Worm (Caenorhabditis elegans) whole organism, L1 larva: ENCODE data around the gene wdfy-2.

Source experiments
- C04F5.9 ChIP-seq: sonication (generic microtip); optimal IDR thresholded peaks from 2 replicates; lab custom pipeline; 2016; ENCODE audit warnings: missing genetic modification characterization, missing compliant biosample characterization
- C34B4.2 ChIP-seq: sonication (generic microtip); optimal IDR thresholded peaks from 2 replicates; lab custom pipeline; 2017; ENCODE audit warnings: mild to moderate bottlenecking, missing genetic modification characterization, missing compliant biosample characterization
- F16B12.6 ChIP-seq: fragments of 150-350 bp; optimal IDR thresholded peaks from 2 replicates; lab custom pipeline; 2014; ENCODE audit warnings: missing biosample characterization, missing genetic modification characterization
- alr-1 ChIP-seq: fragments of 200-800 bp; sonication (Bioruptor generic); optimal IDR thresholded peaks from 2 replicates; lab custom pipeline; 2018; ENCODE audit warnings: borderline replicate concordance, mild to moderate bottlenecking, missing genetic modification characterization, missing compliant biosample characterization
- aly-2 ChIP-seq: fragments of 150-350 bp; optimal IDR thresholded peaks from 2 replicates; lab custom pipeline; 2014; ENCODE audit warnings: missing biosample characterization, missing genetic modification characterization
- ama-1 ChIP-seq: fragments of 150-350 bp; optimal IDR thresholded peaks from 2 replicates; lab custom pipeline; 2014
- ceh-8 ChIP-seq: fragments of 200-800 bp; sonication (Bioruptor generic); optimal IDR thresholded peaks from 2 replicates; lab custom pipeline; 2018; ENCODE audit warnings: mild to moderate bottlenecking, missing genetic modification characterization, moderate library complexity, missing compliant biosample characterization
- ceh-82 ChIP-seq, 3 experiments: fragments of 150-350 bp in 1 of 3; sonication (generic microtip) in 2 of 3; optimal IDR thresholded peaks; 2 replicates each; lab custom pipeline; 2014 to 2017; ENCODE audit warnings: missing biosample characterization in 3 of 3, missing genetic modification characterization in 3 of 3
- ceh-90 ChIP-seq: sonication (generic microtip); optimal IDR thresholded peaks from 2 replicates; lab custom pipeline; 2016; ENCODE audit warnings: missing genetic modification characterization, missing compliant biosample characterization
- ces-1 ChIP-seq: fragments of 150-350 bp; optimal IDR thresholded peaks from 2 replicates; lab custom pipeline; 2014; ENCODE audit warnings: missing biosample characterization, missing genetic modification reagents, missing genetic modification characterization
- dpl-1 ChIP-seq, 3 experiments: fragments of 150-350 bp in 2 of 3; sonication (generic microtip) in 1 of 3; optimal IDR thresholded peaks; 2 replicates each; lab custom pipeline; 2014 to 2017; ENCODE audit warnings: missing biosample characterization in 3 of 3, missing genetic modification characterization in 3 of 3, missing genetic modification reagents in 3 of 3
- dsc-1 ChIP-seq: sonication (generic microtip); optimal IDR thresholded peaks from 2 replicates; lab custom pipeline; 2016; ENCODE audit warnings: mild to moderate bottlenecking, missing genetic modification characterization, missing compliant biosample characterization
- efl-3 ChIP-seq: fragments of 200-800 bp; sonication (Bioruptor generic); optimal IDR thresholded peaks from 2 replicates; lab custom pipeline; 2018; ENCODE audit warnings: mild to moderate bottlenecking, missing genetic modification characterization, missing compliant biosample characterization
- egl-13 ChIP-seq: sonication (generic microtip); optimal IDR thresholded peaks from 2 replicates; lab custom pipeline; 2016; ENCODE audit warnings: missing genotype, missing genetic modification reagents, missing genetic modification characterization, missing compliant biosample characterization
- elt-2 ChIP-seq: sonication (generic microtip); optimal IDR thresholded peaks from 2 replicates; lab custom pipeline; 2016; ENCODE audit warnings: missing genetic modification characterization, mild to moderate bottlenecking, inconsistent platforms, missing compliant biosample characterization, missing genetic modification reagents
- elt-3 ChIP-seq, 6 experiments: fragments of 150-350 bp in 1 of 6; sonication (generic microtip); optimal IDR thresholded peaks; 2 replicates each; lab custom pipeline; 2017 to 2018; ENCODE audit warnings: missing biosample characterization in 6 of 6, missing genetic modification characterization in 6 of 6, inconsistent platforms in 1 of 6
- fkh-8 ChIP-seq: sonication (generic microtip); optimal IDR thresholded peaks from 2 replicates; lab custom pipeline; 2016; ENCODE audit warnings: mild to moderate bottlenecking, missing genetic modification characterization, missing compliant biosample characterization
- hlh-17 ChIP-seq: fragments of 200-800 bp; sonication (Bioruptor generic); optimal IDR thresholded peaks from 2 replicates; lab custom pipeline; 2018; ENCODE audit warnings: missing genetic modification characterization, mild to moderate bottlenecking, missing compliant biosample characterization, moderate library complexity, borderline replicate concordance
- hpl-2 ChIP-seq: fragments of 150-350 bp; optimal IDR thresholded peaks from 2 replicates; lab custom pipeline; 2014; ENCODE audit warnings: missing biosample characterization, missing genetic modification reagents, missing genetic modification characterization
- isw-1 ChIP-seq: fragments of 200-800 bp; sonication (Bioruptor generic); IDR thresholded peaks from 2 replicates; pipeline ENCODE4 v1.3.6; 2022; ENCODE audit warnings: missing genetic modification characterization, missing compliant biosample characterization
- jun-1 ChIP-seq: fragments of 150-350 bp; optimal IDR thresholded peaks from 2 replicates; lab custom pipeline; 2014; ENCODE audit warnings: missing biosample characterization, missing genetic modification reagents, missing genetic modification characterization
- lin-15B ChIP-seq: fragments of 150-350 bp; sonication (generic microtip); optimal IDR thresholded peaks from 3 replicates; lab custom pipeline; 2014; ENCODE audit warnings: missing biosample characterization, missing genetic modification characterization
- lin-35 ChIP-seq, 2 experiments: fragments of 150-350 bp; optimal IDR thresholded peaks; 2 replicates each; lab custom pipeline; 2014; ENCODE audit warnings: missing biosample characterization in 2 of 2, missing genetic modification characterization in 2 of 2, missing genetic modification reagents in 2 of 2
- lin-39 ChIP-seq: fragments of 150-350 bp; optimal IDR thresholded peaks from 2 replicates; lab custom pipeline; 2014; ENCODE audit warnings: missing biosample characterization, missing genetic modification reagents, missing genetic modification characterization
- lir-3 ChIP-seq: sonication (generic microtip); optimal IDR thresholded peaks from 2 replicates; lab custom pipeline; 2016; ENCODE audit warnings: mild to moderate bottlenecking, missing genetic modification characterization, moderate library complexity, missing compliant biosample characterization; ENCODE audit not compliant: poor library complexity
- mab-9 ChIP-seq: fragments of 200-800 bp; sonication (Bioruptor generic); IDR thresholded peaks from 2 replicates; pipeline ENCODE4 v1.3.6; 2022; ENCODE audit warnings: missing genetic modification reagents, missing genetic modification characterization, missing compliant biosample characterization
- mdl-1 ChIP-seq, 2 experiments: fragments of 150-350 bp; optimal IDR thresholded peaks; 2 replicates each; lab custom pipeline; 2014 to 2017; ENCODE audit warnings: missing biosample characterization in 2 of 2, missing genetic modification characterization in 2 of 2, inconsistent platforms in 1 of 2
- mef-2 ChIP-seq: fragments of 150-350 bp; optimal IDR thresholded peaks from 2 replicates; lab custom pipeline; 2014; ENCODE audit warnings: missing biosample characterization, missing genetic modification characterization
- mep-1 ChIP-seq: fragments of 150-350 bp; optimal IDR thresholded peaks from 2 replicates; lab custom pipeline; 2014; ENCODE audit warnings: missing biosample characterization, missing genetic modification characterization
- nhr-12 ChIP-seq: sonication (generic microtip); optimal IDR thresholded peaks from 2 replicates; lab custom pipeline; 2017; ENCODE audit warnings: missing biosample characterization, missing genetic modification characterization
- nhr-237 ChIP-seq: fragments of 150-350 bp; optimal IDR thresholded peaks from 2 replicates; lab custom pipeline; 2014; ENCODE audit warnings: missing biosample characterization, missing genetic modification characterization
- nhr-28 ChIP-seq: fragments of 150-350 bp; optimal IDR thresholded peaks from 2 replicates; lab custom pipeline; 2014; ENCODE audit warnings: missing biosample characterization, missing genetic modification characterization
- nhr-71 ChIP-seq: sonication (generic microtip); optimal IDR thresholded peaks from 2 replicates; lab custom pipeline; 2016; ENCODE audit warnings: mild to moderate bottlenecking, missing genetic modification characterization, moderate library complexity, missing compliant biosample characterization
- nhr-76 ChIP-seq: sonication (generic microtip); optimal IDR thresholded peaks from 2 replicates; lab custom pipeline; 2017; ENCODE audit warnings: missing biosample characterization, missing genetic modification characterization
- nhr-77 ChIP-seq: fragments of 150-350 bp; optimal IDR thresholded peaks from 2 replicates; lab custom pipeline; 2014; ENCODE audit warnings: missing biosample characterization, missing genetic modification characterization
- nhr-84 ChIP-seq: sonication (generic microtip); optimal IDR thresholded peaks from 2 replicates; lab custom pipeline; 2017; ENCODE audit warnings: missing biosample characterization, missing genetic modification characterization
- nhr-85 ChIP-seq: sonication (generic microtip); peaks from one replicate; lab custom pipeline; 2016; ENCODE audit warnings: missing genetic modification characterization, inconsistent platforms, missing compliant biosample characterization
- nhr-90 ChIP-seq: sonication (generic microtip); optimal IDR thresholded peaks from 2 replicates; lab custom pipeline; 2016; ENCODE audit warnings: mild to moderate bottlenecking, missing genetic modification characterization, missing compliant biosample characterization; ENCODE audit not compliant: poor library complexity
- pax-3 ChIP-seq: fragments of 200-800 bp; sonication (Bioruptor generic); optimal IDR thresholded peaks from 2 replicates; lab custom pipeline; 2018; ENCODE audit warnings: mild to moderate bottlenecking, missing genetic modification characterization, moderate library complexity, missing compliant biosample characterization
- skn-1 ChIP-seq: fragments of 150-350 bp; optimal IDR thresholded peaks from 2 replicates; lab custom pipeline; 2014; ENCODE audit warnings: missing biosample characterization, missing genetic modification characterization
- snpc-4 ChIP-seq: fragments of 150-350 bp; optimal IDR thresholded peaks from 2 replicates; lab custom pipeline; 2014; ENCODE audit warnings: missing biosample characterization, missing genetic modification characterization
- snu-23 ChIP-seq: sonication (generic microtip); optimal IDR thresholded peaks from 2 replicates; lab custom pipeline; 2016; ENCODE audit warnings: missing genetic modification characterization, missing compliant biosample characterization
- sptf-1 ChIP-seq: fragments of 150-350 bp; optimal IDR thresholded peaks from 2 replicates; lab custom pipeline; 2014; ENCODE audit warnings: missing biosample characterization, missing genetic modification characterization
- sup-37 ChIP-seq: fragments of 200-800 bp; sonication (Bioruptor generic); optimal IDR thresholded peaks from 2 replicates; lab custom pipeline; 2018; ENCODE audit warnings: mild to moderate bottlenecking, missing genetic modification characterization, missing compliant biosample characterization
- tbx-2 ChIP-seq: sonication (generic microtip); optimal IDR thresholded peaks from 2 replicates; lab custom pipeline; 2016; ENCODE audit warnings: missing genetic modification characterization, missing compliant biosample characterization
- tlp-1 ChIP-seq: fragments of 150-350 bp; optimal IDR thresholded peaks from 2 replicates; lab custom pipeline; 2014; ENCODE audit warnings: missing biosample characterization, missing genetic modification characterization
- unc-130 ChIP-seq: fragments of 150-350 bp; optimal IDR thresholded peaks from 2 replicates; lab custom pipeline; 2017; ENCODE audit warnings: missing biosample characterization, missing genetic modification characterization, inconsistent platforms
- unc-62 ChIP-seq: fragments of 150-350 bp; optimal IDR thresholded peaks from 2 replicates; lab custom pipeline; 2014; ENCODE audit warnings: missing biosample characterization, missing genetic modification reagents, missing genetic modification characterization
- vab-15 ChIP-seq: sonication (generic microtip); optimal IDR thresholded peaks from 2 replicates; lab custom pipeline; 2017; ENCODE audit warnings: missing genotype, mild to moderate bottlenecking, missing genetic modification characterization, missing compliant biosample characterization
- xbp-1 ChIP-seq: sonication (generic microtip); optimal IDR thresholded peaks from 2 replicates; lab custom pipeline; 2016; ENCODE audit warnings: missing genetic modification characterization, missing compliant biosample characterization
- zag-1 ChIP-seq: fragments of 150-350 bp; optimal IDR thresholded peaks from 2 replicates; lab custom pipeline; 2014; ENCODE audit warnings: missing biosample characterization, missing genetic modification characterization
- zip-4 ChIP-seq: fragments of 200-800 bp; sonication (Bioruptor generic); optimal IDR thresholded peaks from 2 replicates; lab custom pipeline; 2018; ENCODE audit warnings: mild to moderate bottlenecking, missing genetic modification characterization, moderate library complexity, missing compliant biosample characterization

The wdfy-2 gene

ce11 chrII:9285171-9286025 is 34.3 kb upstream of the wdfy-2 start, which contains the start of gene mtrr-1 (continued):
- TF ChIP-seq C34B4.2 (no peak), isw-1 (GFP tag; lab: Robert Waterston, UW) (no peak), mep-1 (tag; lab: Kevin White, UChicago) (no peak), lir-3 (tag; lab: Kevin White, UChicago) (no peak), ama-1 (lab: Kevin White, UChicago) (peak; percentile 59), nhr-84 (no peak), vab-15 (tag; lab: Kevin White, UChicago) (no peak), tlp-1 (no peak), fkh-8 (tag; lab: Kevin White, UChicago) (no peak), ceh-8 (GFP tag; lab: Kevin White, UChicago) (peak; percentile 9), F16B12.6 (tag; lab: Kevin White, UChicago) (peak; percentile 72), alr-1 (tag; lab: Kevin White, UChicago) (no peak), nhr-77 (tag; lab: Kevin White, UChicago) (no peak), mef-2 (tag; lab: Kevin White, UChicago) (no peak), zag-1 (tag; lab: Kevin White, UChicago) (no peak), nhr-28 (no peak), efl-3 (GFP tag; lab: Kevin White, UChicago) (no peak), elt-3 (tag; optimal IDR thresholded peaks at IDR 0.05; lab: Kevin White, UChicago) (no peak), snpc-4 (tag; lab: Kevin White, UChicago) (no peak), skn-1 (tag; lab: Kevin White, UChicago) (no peak), lin-39 (tag; lab: Kevin White, UChicago) (no peak), nhr-237 (tag; lab: Kevin White, UChicago) (no peak), egl-13 (peak; percentile 5), lin-35 (GFP tag; optimal IDR thresholded peaks at IDR 0.05; lab: Kevin White, UChicago) (peak; percentile 2 to 16), snu-23 (GFP tag; lab: Kevin White, UChicago) (peak; percentile 7), nhr-90 (tag; lab: Kevin White, UChicago) (no peak), sup-37 (no peak), ces-1 (GFP tag; lab: Kevin White, UChicago) (no peak), tbx-2 (tag; lab: Kevin White, UChicago) (no peak), nhr-85 (peak; percentile 67), ceh-90 (tag; lab: Kevin White, UChicago) (no peak), dsc-1 (peak; percentile 28), unc-130 (no peak), dpl-1 (GFP tag; optimal IDR thresholded peaks at IDR 0.05; lab: Kevin White, UChicago) (peak in 2 of 3 experiments; percentile 11 to 46), aly-2 (tag; lab: Kevin White, UChicago) (peak; percentile 18), pax-3 (tag; lab: Kevin White, UChicago) (no peak), mab-9 (GFP tag; lab: Robert Waterston, UW) (no peak), elt-2 (tag; lab: Kevin White, UChicago) (no peak), C04F5.9 (tag; lab: Kevin White, UChicago) (no peak), xbp-1 (tag; lab: Kevin White, UChicago) (peak; percentile 20), ceh-82 (tag; optimal IDR thresholded peaks at IDR 0.05; lab: Kevin White, UChicago) (no peak), lin-15B (tag; lab: Kevin White, UChicago) (no peak), nhr-76 (tag; lab: Kevin White, UChicago) (no peak), unc-62 (no peak), jun-1 (tag; lab: Kevin White, UChicago) (no peak), sptf-1 (no peak), mdl-1 (tag; optimal IDR thresholded peaks at IDR 0.05; lab: Kevin White, UChicago) (no peak), zip-4 (GFP tag; lab: Kevin White, UChicago) (no peak), nhr-71 (tag; lab: Kevin White, UChicago) (peak; percentile 55), nhr-12 (tag; lab: Kevin White, UChicago) (no peak), hpl-2 (GFP tag; lab: Kevin White, UChicago) (no peak), hlh-17 (GFP tag; lab: Kevin White, UChicago) (peak; percentile 25)
